Worm (Caenorhabditis elegans) whole organism, L2 larva: ENCODE measurements around the gene F49H12.2.

ENCODE experiments used
- F13H6.1 ChIP-seq: sonication (generic microtip); optimal IDR thresholded peaks from 2 replicates; lab custom pipeline; 2016; ENCODE audit warnings: missing genetic modification characterization, missing compliant biosample characterization
- R02D3.7 ChIP-seq: fragments of 150-350 bp; optimal IDR thresholded peaks from 2 replicates; lab custom pipeline; 2014; ENCODE audit warnings: missing biosample characterization, missing genetic modification characterization
- Y55F3AM.14 ChIP-seq: fragments of 200-800 bp; sonication (Bioruptor generic); optimal IDR thresholded peaks from 2 replicates; lab custom pipeline; 2018; ENCODE audit warnings: mild to moderate bottlenecking, missing genetic modification characterization, missing compliant biosample characterization
- ZK546.5 ChIP-seq: sonication (generic microtip); optimal IDR thresholded peaks from 2 replicates; lab custom pipeline; 2017; ENCODE audit warnings: missing biosample characterization, missing genetic modification characterization
- aly-2 ChIP-seq: fragments of 150-350 bp; optimal IDR thresholded peaks from 2 replicates; lab custom pipeline; 2014; ENCODE audit warnings: missing biosample characterization, missing genetic modification characterization
- ama-1 ChIP-seq: fragments of 150-350 bp; optimal IDR thresholded peaks from 2 replicates; lab custom pipeline; 2018; ENCODE audit warnings: inconsistent platforms
- blmp-1 ChIP-seq: sonication (generic microtip); optimal IDR thresholded peaks from 2 replicates; lab custom pipeline; 2017; ENCODE audit warnings: missing genetic modification characterization, mild to moderate bottlenecking, missing compliant biosample characterization, antibody characterized with exemption, moderate library complexity; ENCODE audit not compliant: insufficient read depth
- ceh-16 ChIP-seq: fragments of 150-350 bp; optimal IDR thresholded peaks from 2 replicates; lab custom pipeline; 2014; ENCODE audit warnings: missing biosample characterization, missing genetic modification characterization
- ceh-82 ChIP-seq: fragments of 150-350 bp; optimal IDR thresholded peaks from 2 replicates; lab custom pipeline; 2014; ENCODE audit warnings: missing biosample characterization, missing genetic modification characterization
- crh-2 ChIP-seq: sonication (generic microtip); optimal IDR thresholded peaks from 2 replicates; lab custom pipeline; 2017; ENCODE audit warnings: missing biosample characterization, missing genetic modification characterization
- dmd-4 ChIP-seq: sonication (generic microtip); optimal IDR thresholded peaks from 2 replicates; lab custom pipeline; 2017; ENCODE audit warnings: missing biosample characterization, missing genetic modification characterization
- elt-1 ChIP-seq: fragments of 150-350 bp; optimal IDR thresholded peaks from 2 replicates; lab custom pipeline; 2014; ENCODE audit warnings: missing biosample characterization, missing genetic modification characterization
- elt-3 ChIP-seq: sonication (generic microtip); optimal IDR thresholded peaks from 2 replicates; lab custom pipeline; 2017; ENCODE audit warnings: missing biosample characterization, missing genetic modification characterization
- fos-1 ChIP-seq: fragments of 150-350 bp; optimal IDR thresholded peaks from 2 replicates; lab custom pipeline; 2014; ENCODE audit warnings: missing biosample characterization, missing genetic modification characterization
- gmeb-1 ChIP-seq: fragments of 150-350 bp; optimal IDR thresholded peaks from 2 replicates; lab custom pipeline; 2014; ENCODE audit warnings: missing biosample characterization, missing genetic modification characterization
- lin-11 ChIP-seq: fragments of 150-350 bp; sonication (generic microtip); optimal IDR thresholded peaks from 2 replicates; lab custom pipeline; 2014; ENCODE audit warnings: missing biosample characterization, missing genetic modification characterization, inconsistent platforms, mixed read lengths
- lin-13 ChIP-seq: fragments of 150-350 bp; optimal IDR thresholded peaks from 2 replicates; lab custom pipeline; 2014; ENCODE audit warnings: missing biosample characterization, missing genetic modification reagents, missing genetic modification characterization
- lin-39 ChIP-seq: fragments of 150-350 bp; optimal IDR thresholded peaks from 2 replicates; lab custom pipeline; 2014; ENCODE audit warnings: missing biosample characterization, missing genetic modification reagents, missing genetic modification characterization
- lsy-2 ChIP-seq, 2 experiments: fragments of 150-350 bp in 1 of 2; sonication (generic microtip) in 1 of 2; optimal IDR thresholded peaks; 2 replicates each; lab custom pipeline; 2014 to 2017; ENCODE audit warnings: missing biosample characterization in 2 of 2, missing genetic modification characterization in 2 of 2
- mab-5 ChIP-seq: fragments of 150-350 bp; optimal IDR thresholded peaks from 2 replicates; lab custom pipeline; 2014; ENCODE audit warnings: missing biosample characterization, missing genetic modification characterization
- mbf-1 ChIP-seq: sonication (generic microtip); optimal IDR thresholded peaks from 2 replicates; lab custom pipeline; 2017; ENCODE audit warnings: missing biosample characterization, missing genetic modification characterization
- nhr-10 ChIP-seq: sonication (generic microtip); optimal IDR thresholded peaks from 2 replicates; lab custom pipeline; 2017; ENCODE audit warnings: missing biosample characterization, missing genetic modification characterization
- nhr-11 ChIP-seq: fragments of 150-350 bp; optimal IDR thresholded peaks from 2 replicates; lab custom pipeline; 2014; ENCODE audit warnings: missing biosample characterization, missing genetic modification characterization
- nhr-12 ChIP-seq: fragments of 150-350 bp; optimal IDR thresholded peaks from 2 replicates; lab custom pipeline; 2014; ENCODE audit warnings: missing biosample characterization, missing genetic modification characterization
- nhr-129 ChIP-seq: fragments of 150-350 bp; optimal IDR thresholded peaks from 2 replicates; lab custom pipeline; 2014; ENCODE audit warnings: missing biosample characterization, missing genetic modification characterization
- nhr-21 ChIP-seq: fragments of 150-350 bp; optimal IDR thresholded peaks from 2 replicates; lab custom pipeline; 2014; ENCODE audit warnings: missing biosample characterization, missing genetic modification characterization
- nhr-23 ChIP-seq: fragments of 150-350 bp; optimal IDR thresholded peaks from 2 replicates; lab custom pipeline; 2014; ENCODE audit warnings: missing biosample characterization, missing genetic modification reagents, missing genetic modification characterization
- nhr-25 ChIP-seq: fragments of 150-350 bp; sonication (generic microtip); optimal IDR thresholded peaks from 3 replicates; lab custom pipeline; 2014; ENCODE audit warnings: missing biosample characterization, missing genetic modification characterization
- peb-1 ChIP-seq: fragments of 150-350 bp; optimal IDR thresholded peaks from 2 replicates; lab custom pipeline; 2014; ENCODE audit warnings: missing biosample characterization, missing genetic modification characterization
- skn-1 ChIP-seq: sonication (generic microtip); optimal IDR thresholded peaks from 2 replicates; lab custom pipeline; 2017; ENCODE audit warnings: missing biosample characterization, missing genetic modification characterization
- sma-3 ChIP-seq: sonication (generic microtip); optimal IDR thresholded peaks from 2 replicates; lab custom pipeline; 2016; ENCODE audit warnings: missing genetic modification reagents, missing genetic modification characterization, missing compliant biosample characterization
- sma-9 ChIP-seq, 2 experiments: fragments of 150-350 bp in 1 of 2; sonication (generic microtip) in 1 of 2; optimal IDR thresholded peaks; 2 replicates each; lab custom pipeline; 2014 to 2016; ENCODE audit warnings: missing genetic modification characterization in 2 of 2, mild to moderate bottlenecking in 1 of 2, missing biosample characterization in 1 of 2, missing compliant biosample characterization in 1 of 2, missing genetic modification reagents in 1 of 2, moderate library complexity in 1 of 2
- snpc-4 ChIP-seq: fragments of 150-350 bp; optimal IDR thresholded peaks from 2 replicates; lab custom pipeline; 2014; ENCODE audit warnings: missing biosample characterization, missing genetic modification characterization
- unc-39 ChIP-seq: fragments of 150-350 bp; optimal IDR thresholded peaks from 2 replicates; lab custom pipeline; 2014; ENCODE audit warnings: missing biosample characterization, missing genetic modification characterization
- unc-55 ChIP-seq: fragments of 150-350 bp; sonication (generic microtip); optimal IDR thresholded peaks from 3 replicates; lab custom pipeline; 2014; ENCODE audit warnings: missing biosample characterization, missing genetic modification reagents, missing genetic modification characterization
- unc-62 ChIP-seq: fragments of 150-350 bp; optimal IDR thresholded peaks from 2 replicates; lab custom pipeline; 2014; ENCODE audit warnings: missing biosample characterization, missing genetic modification reagents, missing genetic modification characterization
- zag-1 ChIP-seq: fragments of 150-350 bp; optimal IDR thresholded peaks from 2 replicates; lab custom pipeline; 2014; ENCODE audit warnings: missing biosample characterization, missing genetic modification characterization
- ztf-1 ChIP-seq: fragments of 200-800 bp; sonication (Bioruptor generic); conservative IDR thresholded peaks from 2 replicates; pipeline ENCODE4 v1.3.6; 2022; ENCODE audit warnings: missing genetic modification characterization, missing compliant biosample characterization
- ztf-11 ChIP-seq: sonication (generic microtip); optimal IDR thresholded peaks from 2 replicates; lab custom pipeline; 2017; ENCODE audit warnings: missing biosample characterization, missing genetic modification characterization
- ztf-4 ChIP-seq: fragments of 150-350 bp; optimal IDR thresholded peaks from 2 replicates; lab custom pipeline; 2014; ENCODE audit warnings: missing biosample characterization, missing genetic modification characterization

F49H12.2 gene

DNA sequence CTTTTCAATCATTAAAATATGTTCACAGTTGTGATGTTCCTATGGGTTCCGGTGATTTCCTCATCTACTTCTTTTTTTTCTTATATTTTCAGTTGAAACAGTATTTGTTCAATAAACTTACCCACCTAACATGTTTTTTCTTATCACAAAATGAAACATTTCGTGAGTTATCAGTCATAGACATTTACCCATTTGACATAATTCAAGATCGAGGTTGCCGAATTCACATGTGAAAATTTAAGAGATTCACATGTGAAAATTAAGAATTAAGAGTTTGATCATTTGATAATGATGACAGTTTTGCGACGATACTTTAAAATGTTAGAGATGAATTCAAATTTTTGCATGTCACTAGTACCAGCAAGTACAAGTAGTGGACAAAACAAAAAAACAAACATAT lies 22.3 kb downstream of the F49H12.2 start:
- TF ChIP-seq F13H6.1 (tag; lab: Kevin White, UChicago), result no peak
- no peak for TF ChIP-seq ztf-11 (tag; lab: Kevin White, UChicago)
- TF ChIP-seq lsy-2 (tag; optimal IDR thresholded peaks at IDR 0.05; lab: Kevin White, UChicago), result no peak
- TF ChIP-seq crh-2 (tag; lab: Kevin White, UChicago), result peak; percentile 35
- peak; percentile 62 for TF ChIP-seq sma-9 (GFP tag; optimal IDR thresholded peaks at IDR 0.05; lab: Kevin White, UChicago)
- TF ChIP-seq sma-9 (tag; optimal IDR thresholded peaks at IDR 0.05; lab: Kevin White, UChicago), result no peak
- TF ChIP-seq unc-55, result no peak
- TF ChIP-seq nhr-23 (tag; lab: Kevin White, UChicago), result no peak
- TF ChIP-seq lin-11 (tag; lab: Kevin White, UChicago), result no peak
- TF ChIP-seq dmd-4, result no peak
- peak; percentile 9 for TF ChIP-seq gmeb-1
- no peak for TF ChIP-seq lin-39 (tag; lab: Kevin White, UChicago)
- TF ChIP-seq unc-39, result no peak
- no peak for TF ChIP-seq mbf-1 (tag; lab: Kevin White, UChicago)
- no peak for TF ChIP-seq ztf-4 (tag; lab: Kevin White, UChicago)
- TF ChIP-seq nhr-12 (tag; lab: Kevin White, UChicago), result no peak
- TF ChIP-seq elt-1 (tag; lab: Kevin White, UChicago), result no peak
- no peak for TF ChIP-seq R02D3.7
- no peak for TF ChIP-seq nhr-25 (tag; lab: Kevin White, UChicago)
- TF ChIP-seq unc-62, result no peak
- TF ChIP-seq ceh-16 (tag; lab: Kevin White, UChicago), result no peak
- no peak for TF ChIP-seq Y55F3AM.14 (GFP tag; lab: Kevin White, UChicago)
- TF ChIP-seq zag-1, result no peak
- TF ChIP-seq nhr-21, result no peak
- TF ChIP-seq sma-3 (GFP tag; lab: Kevin White, UChicago), result no peak
- TF ChIP-seq fos-1 (tag; lab: Kevin White, UChicago), result peak; percentile 81
- no peak for TF ChIP-seq nhr-10
- no peak for TF ChIP-seq lin-13 (GFP tag; lab: Kevin White, UChicago)
- TF ChIP-seq nhr-129 (tag; lab: Kevin White, UChicago), result peak; percentile 8
- no peak for TF ChIP-seq skn-1 (tag; lab: Kevin White, UChicago)
- TF ChIP-seq blmp-1 (tag; lab: Kevin White, UChicago), result no peak
- TF ChIP-seq snpc-4 (tag; lab: Kevin White, UChicago), result no peak
- no peak for TF ChIP-seq ama-1 (lab: Kevin White, UChicago)

ce11 chrX:2108182-2108581 lies 23.1 kb downstream of the F49H12.2 start:
- TF ChIP-seq crh-2 (tag; lab: Kevin White, UChicago) (peak; percentile 4), fos-1 (tag; lab: Kevin White, UChicago) (peak; percentile 41), blmp-1 (tag; lab: Kevin White, UChicago) (no peak)

DNA sequence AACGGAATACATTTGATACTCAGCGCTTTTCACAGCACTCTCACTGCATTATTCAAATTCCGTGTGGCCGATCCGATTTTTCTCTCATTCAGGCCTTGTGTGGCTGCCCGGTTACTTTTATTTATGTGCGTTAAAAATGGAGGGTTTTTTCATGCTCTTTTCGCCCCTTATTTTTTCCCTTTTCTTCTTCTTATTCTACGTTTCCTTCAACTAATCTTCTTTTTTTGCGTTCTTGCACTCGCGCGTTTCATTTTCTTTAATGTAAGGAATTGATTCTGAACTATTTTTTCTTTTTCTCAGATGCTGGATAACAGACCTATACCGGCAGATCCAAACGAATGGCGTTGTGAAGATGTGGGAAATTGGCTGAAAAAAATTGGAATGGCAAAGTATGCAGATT lies 23.6 kb downstream of the F49H12.2 start, which contains the start of gene F53B1.2:
TSS of gene F53B1.2 (plus strand) at position 301 of the 400 bp plus-strand sequence.
- TF ChIP-seq lsy-2 (tag; optimal IDR thresholded peaks at IDR 0.05; lab: Kevin White, UChicago) (no peak), ceh-82 (tag; lab: Kevin White, UChicago) (no peak), elt-3 (no peak), nhr-11 (tag; lab: Kevin White, UChicago) (no peak), mab-5 (tag; lab: Kevin White, UChicago) (no peak), sma-9 (GFP tag; optimal IDR thresholded peaks at IDR 0.05; lab: Kevin White, UChicago) (no peak), sma-9 (tag; optimal IDR thresholded peaks at IDR 0.05; lab: Kevin White, UChicago) (no peak), ceh-16 (tag; lab: Kevin White, UChicago) (no peak), peb-1 (no peak), nhr-10 (no peak), aly-2 (tag; lab: Kevin White, UChicago) (no peak), sma-3 (GFP tag; lab: Kevin White, UChicago) (no peak), nhr-23 (tag; lab: Kevin White, UChicago) (no peak), unc-55 (no peak), ZK546.5 (tag; lab: Kevin White, UChicago) (no peak), zag-1 (no peak), lin-13 (GFP tag; lab: Kevin White, UChicago) (no peak), ztf-11 (tag; lab: Kevin White, UChicago) (no peak), ztf-1 (GFP tag; lab: Robert Waterston, UW) (no peak)
